Fruit fly (Drosophila melanogaster) whole organism, prepupa: ENCODE measurements around the gene Ubi-p63E.

ENCODE experiments used
- Blimp-1 ChIP-seq: fragments of 200-800 bp; sonication (Bioruptor generic); optimal IDR thresholded peaks from 3 replicates; lab custom pipeline; 2017; ENCODE audit warnings: missing biosample characterization, missing genetic modification characterization, mild to moderate bottlenecking, moderate library complexity, missing genetic modification reagents
- CG10669 ChIP-seq: fragments of 200-800 bp; sonication (Bioruptor generic); optimal IDR thresholded peaks from 3 replicates; lab custom pipeline; 2018; ENCODE audit warnings: missing biosample characterization, mild to moderate bottlenecking, missing genetic modification characterization, moderate library complexity
- CG11294 ChIP-seq: fragments of 200-800 bp; sonication (Bioruptor generic); IDR thresholded peaks from 2 replicates; pipeline ENCODE4 v1.3.6; 2022; ENCODE audit warnings: missing biosample characterization, missing genetic modification characterization
- CG16779 ChIP-seq: fragments of 200-800 bp; sonication (Bioruptor generic); optimal IDR thresholded peaks from 3 replicates; lab custom pipeline; 2017; ENCODE audit warnings: missing biosample characterization, mild to moderate bottlenecking, missing genetic modification characterization
- Sox102F ChIP-seq: fragments of 200-800 bp; sonication (Bioruptor generic); optimal IDR thresholded peaks from 2 replicates; lab custom pipeline; 2016; ENCODE audit warnings: missing biosample characterization, mild to moderate bottlenecking, missing genetic modification characterization
- dsx ChIP-seq: fragments of 200-800 bp; optimal IDR thresholded peaks from 3 replicates; lab custom pipeline; 2019; ENCODE audit warnings: missing biosample characterization, mild to moderate bottlenecking, missing genetic modification characterization, moderate library complexity; ENCODE audit not compliant: poor library complexity, severe bottlenecking
- eg ChIP-seq: fragments of 200-800 bp; sonication (Bioruptor generic); IDR thresholded peaks from 3 replicates; pipeline ENCODE4 v1.3.6; 2022; ENCODE audit warnings: missing biosample characterization, missing genetic modification characterization
- pdm3 ChIP-seq: fragments of 200-800 bp; sonication (Bioruptor generic); optimal IDR thresholded peaks from 3 replicates; lab custom pipeline; 2016; ENCODE audit warnings: missing biosample characterization, missing genetic modification characterization
- ss ChIP-seq, 2 experiments: fragments of 200-800 bp; sonication (Bioruptor generic); optimal IDR thresholded peaks; 2 replicates in 1 of 2; 3 replicates in 1 of 2; lab custom pipeline; 2017 to 2018; ENCODE audit warnings: mild to moderate bottlenecking in 2 of 2, missing biosample characterization in 2 of 2, missing genetic modification characterization in 2 of 2, moderate library complexity in 1 of 2
- vri ChIP-seq: fragments of 200-800 bp; sonication (Bioruptor generic); optimal IDR thresholded peaks from 3 replicates; lab custom pipeline; 2016; ENCODE audit warnings: missing biosample characterization, mild to moderate bottlenecking, missing genetic modification characterization

DNA sequence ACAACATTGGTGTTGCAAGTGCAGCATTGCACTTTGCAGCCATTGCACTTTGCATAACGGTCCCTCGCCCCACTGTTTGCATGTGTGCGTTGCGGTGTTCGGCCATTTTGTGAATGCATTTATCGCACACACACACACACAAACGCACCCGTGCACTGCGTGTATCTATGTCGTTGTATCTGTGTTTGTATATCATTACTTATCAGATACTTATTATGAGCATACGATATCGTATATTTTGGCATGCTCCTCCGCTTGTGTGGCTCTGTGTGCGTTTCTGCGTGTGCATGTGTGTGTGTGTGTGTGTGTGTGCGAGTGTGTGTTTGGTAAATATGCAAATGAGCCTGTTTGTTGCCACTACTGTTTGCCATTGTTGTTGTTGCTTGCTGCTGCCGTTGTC is 26.1 kb downstream of the Ubi-p63E start:
- no peak for TF ChIP-seq CG10669 (GFP tag; lab: Kevin White, UChicago)
- no peak for TF ChIP-seq Blimp-1 (GFP tag; lab: Kevin White, UChicago)
- TF ChIP-seq dsx (GFP tag; lab: Kevin White, UChicago) = no peak
- TF ChIP-seq vri (GFP tag; lab: Kevin White, UChicago) = no peak
- TF ChIP-seq eg (GFP tag; lab: Robert Waterston, UW) = no peak
- TF ChIP-seq CG16779 (tag; lab: Kevin White, UChicago) = no peak
- TF ChIP-seq Sox102F = no peak
- TF ChIP-seq CG11294 = no peak
- no peak for TF ChIP-seq pdm3 (GFP tag; lab: Kevin White, UChicago)
- TF ChIP-seq ss (GFP tag; optimal IDR thresholded peaks at IDR 0.05; lab: Kevin White, UChicago) = no peak
